Worm (Caenorhabditis elegans): ENCODE data around the gene nhr-130.

The nhr-130 gene

DNA sequence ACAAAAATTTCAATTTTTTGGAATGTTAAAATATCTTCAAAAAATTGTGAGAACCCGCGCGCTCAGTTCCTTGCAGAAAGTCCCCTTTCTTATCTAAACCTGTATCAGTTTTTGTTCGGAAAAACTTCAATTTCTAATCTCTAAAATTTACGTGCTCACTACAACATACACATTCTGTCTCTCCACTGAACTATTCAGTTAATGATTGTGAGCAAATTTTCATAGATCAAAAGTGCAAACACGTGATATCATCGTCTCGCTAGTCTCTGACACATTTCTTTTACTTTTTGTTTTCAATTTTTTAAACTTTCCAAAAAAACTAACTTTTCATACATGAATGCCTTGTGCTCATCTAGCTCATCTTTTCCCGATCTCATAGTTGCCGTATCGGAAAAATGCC, 23.7 kb downstream of the nhr-130 start, which contains the start of gene nhr-203:
TSS of gene nhr-203 (plus strand) at position 332 of the 400 bp plus-strand sequence.
- peak; percentile 76 for TF ChIP-seq php-3 (GFP tag; IDR thresholded peaks at IDR 0.05)
- peak; percentile 63 for TF ChIP-seq hlh-11 (tag; optimal IDR thresholded peaks at IDR 0.05)
- TF ChIP-seq mes-2 (tag; optimal IDR thresholded peaks at IDR 0.05; ENCODE audit: poor library complexity, severe bottlenecking) = peak; percentile 39
- TF ChIP-seq ceh-20 (GFP tag; IDR thresholded peaks at IDR 0.05) = no peak
- no peak for TF ChIP-seq nhr-76 (tag; optimal IDR thresholded peaks at IDR 0.05)
- TF ChIP-seq ztf-7 (tag; optimal IDR thresholded peaks at IDR 0.05) = no peak
- TF ChIP-seq nhr-102 (tag; optimal IDR thresholded peaks at IDR 0.05) = peak; percentile 35
- TF ChIP-seq dve-1 (tag; optimal IDR thresholded peaks at IDR 0.05; ENCODE audit: insufficient read depth) = peak; percentile 80
- peak; percentile 99 for TF ChIP-seq nhr-28 (tag; optimal IDR thresholded peaks at IDR 0.05)
- TF ChIP-seq daf-16 (GFP tag; optimal IDR thresholded peaks at IDR 0.05) = no peak
- TF ChIP-seq daf-16 (tag; optimal IDR thresholded peaks at IDR 0.05) = peak; percentile 81
- TF ChIP-seq nhr-77 (tag; optimal IDR thresholded peaks at IDR 0.05) = peak; percentile 66
- peak; percentile 49 for TF ChIP-seq nhr-48 (tag; optimal IDR thresholded peaks at IDR 0.05)
- TF ChIP-seq hif-1 (tag; optimal IDR thresholded peaks at IDR 0.05) = peak in 1 of 2 experiments; percentile 14
- peak; percentile 60 for TF ChIP-seq hlh-30 (tag; optimal IDR thresholded peaks at IDR 0.05; ENCODE audit: insufficient read depth)
- no peak for TF ChIP-seq jun-1 (tag; optimal IDR thresholded peaks at IDR 0.05)
- peak; percentile 62 for TF ChIP-seq pqm-1 (tag; optimal IDR thresholded peaks at IDR 0.05)
- peak in 1 of 2 experiments; percentile 6 for TF ChIP-seq lsy-2 (tag; optimal IDR thresholded peaks at IDR 0.05)
- peak; percentile 89 for TF ChIP-seq dmd-6 (GFP tag; IDR thresholded peaks at IDR 0.05)

DNA sequence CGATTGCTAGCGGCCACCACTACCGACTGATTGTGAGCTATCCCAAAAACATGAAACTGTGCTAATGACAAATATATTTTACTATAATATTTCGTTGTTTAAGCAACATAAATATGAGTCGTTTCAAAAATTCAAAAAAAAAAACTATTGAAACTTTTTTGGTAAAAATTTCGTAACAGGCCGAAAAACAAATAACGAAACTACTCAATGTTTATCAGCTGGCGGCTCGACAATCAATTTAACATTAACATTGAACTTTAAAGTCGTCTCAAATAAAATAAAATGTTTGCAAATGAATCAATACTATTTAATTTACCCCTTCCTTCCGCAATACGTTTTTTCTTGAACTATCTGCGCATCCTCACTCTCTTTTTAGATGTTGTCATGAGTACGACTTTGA, 25.3 kb downstream of the nhr-130 start:
- TF ChIP-seq nhr-28 (tag; optimal IDR thresholded peaks at IDR 0.05) (peak; percentile 36), dve-1 (tag; optimal IDR thresholded peaks at IDR 0.05; ENCODE audit: insufficient read depth) (peak; percentile 23), pqm-1 (tag; optimal IDR thresholded peaks at IDR 0.05) (peak; percentile 18), mdl-1 (tag; optimal IDR thresholded peaks at IDR 0.05) (no peak), daf-16 (GFP tag; optimal IDR thresholded peaks at IDR 0.05) (no peak), daf-16 (tag; optimal IDR thresholded peaks at IDR 0.05) (peak; percentile 62), dpl-1 (GFP tag; optimal IDR thresholded peaks at IDR 0.05) (no peak)

DNA sequence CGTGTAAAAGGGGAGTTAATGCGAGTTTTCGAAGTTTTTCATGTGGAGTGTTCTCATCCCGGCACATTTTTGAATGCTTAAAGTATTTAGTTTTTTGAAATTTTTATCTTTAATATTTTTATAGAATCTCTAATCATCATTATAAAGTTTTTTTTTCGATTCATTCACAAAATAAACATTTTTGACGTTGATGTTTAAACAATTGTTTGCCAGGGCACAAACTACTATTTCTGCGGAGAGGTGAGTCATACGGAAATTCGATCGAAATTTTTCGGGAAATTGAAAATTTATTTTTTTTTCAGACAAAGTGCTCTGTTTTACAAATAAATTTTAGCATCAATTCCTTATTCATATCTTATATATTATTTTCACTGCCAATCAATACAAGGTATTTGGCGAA, 29.6 kb downstream of the nhr-130 start, which contains the start of gene nhr-98:
TSS of gene nhr-98 (plus strand) at position 301 of the 400 bp plus-strand sequence.
- TF ChIP-seq nhr-41 (GFP tag; IDR thresholded peaks at IDR 0.05) (no peak), aha-1 (tag) (peak; percentile 53)

DNA sequence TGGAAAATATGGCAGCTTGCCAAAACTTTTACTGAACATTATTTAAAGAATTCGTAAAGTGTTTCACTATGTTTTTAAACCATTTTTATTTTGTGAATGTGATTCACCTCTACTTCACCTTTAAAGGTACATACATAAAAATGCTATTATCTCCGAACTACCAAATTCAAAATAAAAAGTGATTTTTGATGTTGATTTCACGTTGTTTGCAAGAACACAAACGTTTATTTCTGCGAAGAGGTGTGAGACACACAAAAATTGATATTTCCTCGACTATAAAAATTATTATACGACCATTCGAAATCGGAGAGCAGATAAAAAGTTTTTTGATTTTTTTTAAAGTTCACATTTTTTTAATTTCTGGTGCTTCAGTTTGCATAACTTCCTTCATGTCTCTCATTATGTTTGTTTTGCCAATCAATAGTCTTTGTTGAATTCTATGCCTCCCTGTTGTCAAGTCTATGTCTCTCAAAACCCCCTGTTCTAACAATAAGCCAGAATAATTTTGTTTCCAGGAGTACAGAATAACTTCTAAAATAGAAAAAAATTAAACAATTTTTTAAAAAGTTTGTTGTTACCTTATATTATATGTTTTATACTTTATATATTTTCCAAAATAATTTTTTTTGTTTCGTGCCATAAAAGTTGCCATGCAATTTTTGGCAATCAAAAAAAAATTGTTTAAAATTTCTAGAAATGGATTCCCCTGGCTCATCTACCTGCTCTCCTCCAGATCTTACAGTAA, 32.2 kb downstream of the nhr-130 start, which contains the start of gene nhr-123:
TSS of gene nhr-123 (plus strand) at position 695 of the 745 bp plus-strand sequence.
- TF ChIP-seq php-3 (GFP tag; IDR thresholded peaks at IDR 0.05) = 0 out of 2 replicates have a peak, but pooled peaks have one; percentile 21
- TF ChIP-seq nhr-28 (tag; optimal IDR thresholded peaks at IDR 0.05) = peak; percentile 46
- peak in 1 of 2 experiments; percentile 25 for TF ChIP-seq unc-62 (GFP tag; optimal IDR thresholded peaks at IDR 0.05 in 1 of 2)
- TF ChIP-seq unc-62 (tag; optimal IDR thresholded peaks at IDR 0.05) = no peak
- TF ChIP-seq dve-1 (tag; optimal IDR thresholded peaks at IDR 0.05; ENCODE audit: insufficient read depth) = peak; percentile 5
- TF ChIP-seq dpl-1 (GFP tag; optimal IDR thresholded peaks at IDR 0.05) = no peak
- no peak for TF ChIP-seq T26A8.4 (GFP tag; IDR thresholded peaks at IDR 0.05)
- no peak for TF ChIP-seq daf-16 (GFP tag; optimal IDR thresholded peaks at IDR 0.05)
- TF ChIP-seq daf-16 (tag; optimal IDR thresholded peaks at IDR 0.05) = peak; percentile 67

DNA sequence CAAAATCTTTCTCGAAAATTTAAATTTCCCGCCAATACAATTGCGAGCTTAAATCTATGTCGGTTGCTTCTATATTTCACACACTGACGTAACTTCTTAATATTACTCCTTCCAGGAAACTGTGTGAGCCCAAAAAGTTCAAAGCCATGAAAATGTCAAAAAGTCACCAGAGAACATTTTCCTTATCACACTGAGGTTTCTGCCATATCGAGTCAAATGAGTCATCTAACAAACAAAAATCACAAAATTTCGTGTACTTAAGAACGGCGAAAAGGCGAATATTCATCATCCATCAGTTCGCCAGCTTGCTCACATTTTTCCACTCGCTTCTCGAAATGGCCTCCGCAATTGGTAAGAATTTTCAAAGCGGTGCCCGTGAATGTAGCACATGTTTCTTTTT, 33.5 kb downstream of the nhr-130 start, which contains the start of gene M02H5.8:
TSS of gene M02H5.8 (plus strand) at position 297 of the 400 bp plus-strand sequence.
- TF ChIP-seq ztf-7 (tag; optimal IDR thresholded peaks at IDR 0.05) (no peak), dpl-1 (GFP tag; optimal IDR thresholded peaks at IDR 0.05) (no peak), F44E2.7 (GFP tag; IDR thresholded peaks at IDR 0.05) (no peak), nhr-28 (tag; optimal IDR thresholded peaks at IDR 0.05) (peak; percentile 69), daf-16 (GFP tag; optimal IDR thresholded peaks at IDR 0.05) (no peak), daf-16 (tag; optimal IDR thresholded peaks at IDR 0.05) (peak; percentile 47), dmd-6 (GFP tag; IDR thresholded peaks at IDR 0.05) (peak; percentile 76), pqm-1 (tag; optimal IDR thresholded peaks at IDR 0.05) (peak; percentile 48), nhr-6 (tag; optimal IDR thresholded peaks at IDR 0.05) (peak; percentile 11), aha-1 (tag) (peak; percentile 94), hlh-11 (tag; optimal IDR thresholded peaks at IDR 0.05) (peak; percentile 45)
